Fruit fly (Drosophila melanogaster) whole organism: ENCODE results near the gene Acp36DE.

Experiments
- CG8478 ChIP-seq: fragments of >200 bp; optimal IDR thresholded peaks from 2 replicates; lab custom pipeline; 2018; ENCODE audit warnings: inconsistent platforms
- psq ChIP-seq: fragments of >200 bp; optimal IDR thresholded peaks from 2 replicates; lab custom pipeline; 2017
- usp ChIP-seq: fragments of >200 bp; optimal IDR thresholded peaks from 2 replicates; lab custom pipeline; 2017; ENCODE audit warnings: missing biosample characterization, missing genetic modification characterization, mixed read lengths

DNA sequence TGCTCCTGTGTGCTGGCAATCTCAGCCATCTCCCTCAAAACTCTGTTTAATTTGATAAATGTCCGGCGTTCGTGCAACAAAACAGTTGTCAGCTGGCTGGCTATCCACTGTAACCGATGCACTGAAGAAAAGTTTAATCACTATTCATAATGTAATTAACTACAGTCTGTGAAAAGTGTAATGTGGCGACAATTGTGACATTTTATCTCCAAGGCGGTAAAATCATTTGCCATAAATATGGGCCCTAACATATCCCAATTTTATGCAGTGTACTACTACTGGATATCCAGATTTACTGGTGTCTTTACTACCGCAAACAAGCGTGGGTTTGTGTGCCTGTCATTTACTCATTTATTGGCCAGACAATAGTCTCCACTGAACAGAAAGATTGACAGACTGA lies 30.1 kb downstream of the Acp36DE start:
- no peak for TF ChIP-seq psq (lab: Kevin White, UChicago)
- no peak for TF ChIP-seq usp (GFP tag; lab: Kevin White, UChicago)
- TF ChIP-seq CG8478 (lab: Kevin White, UChicago): no peak
